Fruit fly (Drosophila melanogaster): Measurements from ENCODE around the gene CG7772.

The CG7772 gene

dm6 chrX:17880269-17880889, 26.7 kb downstream of the CG7772 start (continued):
- TF ChIP-seq Jarid2 (GFP tag; optimal IDR thresholded peaks at IDR 0.05) (peak; percentile 56), Bgb (GFP tag; IDR thresholded peaks at IDR 0.05; ENCODE audit: partially characterized antibody) (no peak), Lhr (GFP tag; optimal IDR thresholded peaks at IDR 0.05) (peak; percentile 77), CG6654 (GFP tag; optimal IDR thresholded peaks at IDR 0.05) (peak; percentile 81), CG10209 (GFP tag; optimal IDR thresholded peaks at IDR 0.05) (peak; percentile 93), CG6254 (GFP tag; optimal IDR thresholded peaks at IDR 0.05) (peak; percentile 82), BtbVII (GFP tag; optimal IDR thresholded peaks at IDR 0.05) (peak; percentile 90), CG17361 (GFP tag; IDR thresholded peaks at IDR 0.05) (peak; percentile 95), CG15011 (GFP tag; optimal IDR thresholded peaks at IDR 0.05) (peak; percentile 82), CG1647 (GFP tag; optimal IDR thresholded peaks at IDR 0.05) (peak; percentile 91), bowl (GFP tag; IDR thresholded peaks at IDR 0.05) (peak; percentile 86), usp (GFP tag; optimal IDR thresholded peaks at IDR 0.05) (no peak), NFAT (GFP tag; IDR thresholded peaks at IDR 0.05) (peak; percentile 96), Hr51 (GFP tag; optimal IDR thresholded peaks at IDR 0.05) (peak; percentile 94 to 95), Gsc (GFP tag; IDR thresholded peaks at IDR 0.05) (peak; percentile 86), CG10565 (GFP tag; optimal IDR thresholded peaks at IDR 0.05) (peak; percentile 14), bigmax (GFP tag; optimal IDR thresholded peaks at IDR 0.05) (peak; percentile 37), CG12104 (GFP tag; optimal IDR thresholded peaks at IDR 0.05) (peak; percentile 79), dmrt11E (tag; optimal IDR thresholded peaks at IDR 0.05) (peak; percentile 75), CG14965 (GFP tag; optimal IDR thresholded peaks at IDR 0.05; ENCODE audit: borderline replicate concordance) (peak; percentile 50), CG12391 (tag; optimal IDR thresholded peaks at IDR 0.05) (peak; percentile 94), CG2120 (GFP tag; optimal IDR thresholded peaks at IDR 0.05) (peak; percentile 98), gt (GFP tag; IDR thresholded peaks at IDR 0.05) (peak; percentile 79), insv (GFP tag; optimal IDR thresholded peaks at IDR 0.05) (peak in 1 of 2 experiments; percentile 54), btn (GFP tag; optimal IDR thresholded peaks at IDR 0.05) (peak; percentile 80), onecut (GFP tag; IDR thresholded peaks at IDR 0.05) (peak; percentile 91), ash1 (GFP tag; optimal IDR thresholded peaks at IDR 0.05) (peak; percentile 62), seq (GFP tag; IDR thresholded peaks at IDR 0.05) (peak; percentile 91), CG11695 (GFP tag; IDR thresholded peaks at IDR 0.05) (peak; percentile 93), phol (tag; optimal IDR thresholded peaks at IDR 0.05) (peak; percentile 88), Dref (GFP tag; IDR thresholded peaks at IDR 0.05) (peak; percentile 45), CG1024 (GFP tag; IDR thresholded peaks at IDR 0.05) (peak; percentile 87), HmgZ (tag; optimal IDR thresholded peaks at IDR 0.05) (peak; percentile 97), CG9215 (GFP tag; IDR thresholded peaks at IDR 0.05) (peak; percentile 94), Med (GFP tag) (peak; percentile 100), mirr (GFP tag; optimal IDR thresholded peaks at IDR 0.05) (peak; percentile 91), CG14014 (GFP tag; IDR thresholded peaks at IDR 0.05) (peak; percentile 97), CG16779 (GFP tag; IDR thresholded peaks at IDR 0.05) (peak; percentile 92), tgo (GFP tag; IDR thresholded peaks at IDR 0.05) (peak; percentile 95), CG3281 (GFP tag; optimal IDR thresholded peaks at IDR 0.05) (peak; percentile 91), Mad (GFP tag; optimal IDR thresholded peaks at IDR 0.05) (peak; percentile 95), dimm (GFP tag; IDR thresholded peaks at IDR 0.05) (peak; percentile 87), CG34224 (GFP tag; IDR thresholded peaks at IDR 0.05; ENCODE audit: partially characterized antibody) (no peak), crp (GFP tag; optimal IDR thresholded peaks at IDR 0.05) (peak in 1 of 2 experiments; percentile 60), jing (GFP tag; optimal IDR thresholded peaks at IDR 0.05) (peak; percentile 94), CG33557 (GFP tag; optimal IDR thresholded peaks at IDR 0.05) (peak; percentile 70), kay (GFP tag; optimal IDR thresholded peaks at IDR 0.05) (peak; percentile 92), ATbp (GFP tag; optimal IDR thresholded peaks at IDR 0.05) (peak; percentile 96), cas (GFP tag; IDR thresholded peaks at IDR 0.05) (peak; percentile 88), fu2 (GFP tag; optimal IDR thresholded peaks at IDR 0.05) (peak; percentile 95)

Data from whole organism, embryonic.